Worm (Caenorhabditis elegans): ENCODE results near the gene lips-13.
"Not testable (repeated sequence)": the region's sequence is repeated elsewhere in the genome, so short reads cannot be mapped to it uniquely, and the experiment has no call there.

ce11 chrII:1134314-1135108, 16.7 kb upstream of the lips-13 start:
- not testable (repeated sequence) for TF ChIP-seq lin-15B (tag; optimal IDR thresholded peaks at IDR 0.05); pha-4 (tag; optimal IDR thresholded peaks at IDR 0.05); T20F7.1 (GFP tag; optimal IDR thresholded peaks at IDR 0.05); ztf-11 (tag; optimal IDR thresholded peaks at IDR 0.05)
- TF ChIP-seq pha-4 (GFP tag; IDR thresholded peaks at IDR 0.05) (peak; percentile 60; the same call in 1 of the 2 replicates), madf-5 (GFP tag; IDR thresholded peaks at IDR 0.05) (0 out of 4 replicates have a peak, but pooled peaks of 1 of the 2 experiments have one; percentile 59)

Data from whole organism, L4 larva.